In genomic region chrII:6001004-6001403, ce11 we compare ENCODE assay signal across 3 worm cellular contexts.
TF ChIP-seq lines count a peak whose summit lies in the region.

No protein-coding gene starts in this region.

TF ChIP-seq in whole organism, L1 larva, 84 proteins besides CTCF, POLR2A, EP300 and RAD21:
- TF ChIP-seq Y116A8C.19 (tag; optimal IDR thresholded peaks at IDR 0.05; lab: Kevin White, UChicago; ENCODE audit: borderline replicate concordance) (no peak), nhr-71 (tag; optimal IDR thresholded peaks at IDR 0.05; lab: Kevin White, UChicago) (peak; percentile 50)

TF ChIP-seq in whole organism, late embryonic, 69 proteins besides CTCF, POLR2A, EP300 and RAD21:
- TF ChIP-seq hlh-30 (tag; optimal IDR thresholded peaks at IDR 0.05; lab: Kevin White, UChicago; ENCODE audit: insufficient read depth): peak; percentile 46
- no peak for TF ChIP-seq ref-2 (tag; optimal IDR thresholded peaks at IDR 0.05; lab: Kevin White, UChicago)
- TF ChIP-seq unc-55 (GFP tag; optimal IDR thresholded peaks at IDR 0.05; lab: Kevin White, UChicago): peak; percentile 68

TF ChIP-seq in whole organism, mixed stage, embryonic, 35 proteins besides CTCF, POLR2A, EP300 and RAD21:
- no peak for TF ChIP-seq ceh-39 (tag; optimal IDR thresholded peaks at IDR 0.05; lab: Kevin White, UChicago)
- TF ChIP-seq ztf-11 (tag; optimal IDR thresholded peaks at IDR 0.05; lab: Kevin White, UChicago): no peak
- peak; percentile 51 for TF ChIP-seq hlh-1 (tag; optimal IDR thresholded peaks at IDR 0.05; lab: Kevin White, UChicago)
- no peak for TF ChIP-seq unc-39 (tag; optimal IDR thresholded peaks at IDR 0.05; lab: Kevin White, UChicago)
- no peak for TF ChIP-seq ceh-43 (GFP tag; optimal IDR thresholded peaks at IDR 0.05; lab: Kevin White, UChicago)
- TF ChIP-seq unc-62 (GFP tag; optimal IDR thresholded peaks at IDR 0.05; lab: Kevin White, UChicago): peak; percentile 58
- no peak for TF ChIP-seq ceh-83 (GFP tag; optimal IDR thresholded peaks at IDR 0.05; lab: Kevin White, UChicago)
